Worm (Caenorhabditis elegans) whole organism, mixed stage, embryonic: ENCODE results near the gene R11D1.1.

ENCODE experiments used
- M03D4.4 ChIP-seq: sonication (generic microtip); optimal IDR thresholded peaks from 2 replicates; lab custom pipeline; 2017; ENCODE audit warnings: mild to moderate bottlenecking, missing genetic modification characterization, missing compliant biosample characterization
- ceh-83 ChIP-seq: fragments of 200-800 bp; sonication (Bioruptor generic); optimal IDR thresholded peaks from 2 replicates; lab custom pipeline; 2018; ENCODE audit warnings: mild to moderate bottlenecking, missing genetic modification characterization, missing compliant biosample characterization
- lsy-2 ChIP-seq: fragments of 150-350 bp; optimal IDR thresholded peaks from 2 replicates; lab custom pipeline; 2014; ENCODE audit warnings: missing biosample characterization, missing genetic modification characterization
- mep-1 ChIP-seq: fragments of 150-350 bp; optimal IDR thresholded peaks from 2 replicates; lab custom pipeline; 2017; ENCODE audit warnings: missing biosample characterization, missing genetic modification reagents, missing genetic modification characterization, inconsistent platforms
- nhr-12 ChIP-seq: fragments of 150-350 bp; optimal IDR thresholded peaks from 2 replicates; lab custom pipeline; 2014; ENCODE audit warnings: missing biosample characterization, missing genetic modification characterization
- pha-4 ChIP-seq: fragments of 150-350 bp; optimal IDR thresholded peaks from 2 replicates; lab custom pipeline; 2018; ENCODE audit warnings: missing biosample characterization, missing genetic modification reagents, missing genetic modification characterization
- snpc-4 ChIP-seq: fragments of 150-350 bp; optimal IDR thresholded peaks from 2 replicates; lab custom pipeline; 2014; ENCODE audit warnings: missing biosample characterization, missing genetic modification characterization
- unc-39 ChIP-seq: fragments of 150-350 bp; optimal IDR thresholded peaks from 2 replicates; lab custom pipeline; 2014; ENCODE audit warnings: missing biosample characterization, missing genetic modification characterization
- unc-62 ChIP-seq: fragments of 150-350 bp; optimal IDR thresholded peaks from 2 replicates; lab custom pipeline; 2014; ENCODE audit warnings: missing biosample characterization, missing genetic modification reagents, missing genetic modification characterization

DNA sequence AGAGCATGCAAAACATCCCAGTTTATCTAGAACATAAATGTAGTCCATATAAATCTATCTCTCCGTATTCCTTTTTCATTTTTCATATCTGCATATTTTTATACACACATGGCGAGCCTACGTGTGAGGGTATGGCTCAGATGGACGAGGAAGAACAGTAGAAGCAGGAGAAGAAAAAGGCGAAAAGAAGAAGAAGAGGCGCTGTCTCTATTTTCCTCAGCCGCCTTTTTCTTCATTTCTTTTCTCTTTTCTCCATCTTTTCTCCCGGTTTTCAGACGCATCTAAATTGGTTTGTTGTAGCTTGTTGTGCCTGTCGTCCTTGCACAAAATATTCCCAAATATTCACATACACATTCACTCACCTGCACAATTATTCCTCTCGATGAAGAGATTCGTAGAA, 8.2 kb upstream of the R11D1.1 start, which contains the start of gene K10C8.4:
- no peak for TF ChIP-seq nhr-12 (tag; lab: Kevin White, UChicago)
- no peak for TF ChIP-seq snpc-4
- TF ChIP-seq lsy-2 = no peak
- TF ChIP-seq pha-4 (tag; lab: Kevin White, UChicago) = no peak
- TF ChIP-seq mep-1 = no peak
- TF ChIP-seq ceh-83 = no peak
- TF ChIP-seq unc-62 (GFP tag; lab: Kevin White, UChicago) = no peak
- TF ChIP-seq M03D4.4 (tag; lab: Kevin White, UChicago) = no peak
- TF ChIP-seq unc-39 = no peak
